Worm (Caenorhabditis elegans) whole organism, L4/young adult: ENCODE results near the gene fkh-7.
A peak's percentile ranks its signal among the peaks of the same experiment; 100 is the strongest.

ENCODE experiments used
- W03F9.2 ChIP-seq: fragments of 150-350 bp; optimal IDR thresholded peaks from 2 replicates; lab custom pipeline; 2014; ENCODE audit warnings: missing biosample characterization, missing genetic modification characterization
- dao-5 ChIP-seq: sonication (generic microtip); optimal IDR thresholded peaks from 2 replicates; lab custom pipeline; 2016; ENCODE audit warnings: missing genotype, missing genetic modification characterization, moderate library complexity, missing compliant biosample characterization
- him-1 ChIP-seq: sonication (generic microtip); optimal IDR thresholded peaks from 2 replicates; lab custom pipeline; 2016; ENCODE audit warnings: missing genotype, missing genetic modification reagents, missing genetic modification characterization, missing compliant biosample characterization

fkh-7 gene

DNA sequence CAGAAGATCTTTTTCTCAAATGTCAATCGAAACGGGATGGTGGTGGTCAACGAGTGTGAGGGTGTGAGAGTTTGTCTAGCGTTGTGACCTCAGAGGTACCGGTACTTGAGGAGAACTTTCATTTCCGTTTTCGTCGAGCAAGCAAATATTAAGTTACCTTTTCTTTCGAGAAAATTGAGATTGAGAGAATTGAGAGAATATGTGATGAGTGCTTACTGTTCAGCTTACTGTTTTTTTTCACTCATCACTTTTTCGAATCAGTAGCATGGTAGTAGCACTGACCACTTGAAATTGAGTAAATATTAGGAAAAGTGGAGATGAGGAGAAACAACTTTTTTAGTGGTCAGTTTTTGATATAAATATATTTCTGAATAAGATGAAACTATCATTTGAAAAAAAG lies 10.5 kb upstream of the fkh-7 start, which contains the start of gene T12E12.6:
TSS of gene T12E12.6 (minus strand) at position 101 of the 400 bp plus-strand sequence.
- no peak for TF ChIP-seq him-1
- TF ChIP-seq dao-5 (tag; lab: Kevin White, UChicago): no peak
- no peak for TF ChIP-seq W03F9.2 (tag; lab: Kevin White, UChicago)

DNA sequence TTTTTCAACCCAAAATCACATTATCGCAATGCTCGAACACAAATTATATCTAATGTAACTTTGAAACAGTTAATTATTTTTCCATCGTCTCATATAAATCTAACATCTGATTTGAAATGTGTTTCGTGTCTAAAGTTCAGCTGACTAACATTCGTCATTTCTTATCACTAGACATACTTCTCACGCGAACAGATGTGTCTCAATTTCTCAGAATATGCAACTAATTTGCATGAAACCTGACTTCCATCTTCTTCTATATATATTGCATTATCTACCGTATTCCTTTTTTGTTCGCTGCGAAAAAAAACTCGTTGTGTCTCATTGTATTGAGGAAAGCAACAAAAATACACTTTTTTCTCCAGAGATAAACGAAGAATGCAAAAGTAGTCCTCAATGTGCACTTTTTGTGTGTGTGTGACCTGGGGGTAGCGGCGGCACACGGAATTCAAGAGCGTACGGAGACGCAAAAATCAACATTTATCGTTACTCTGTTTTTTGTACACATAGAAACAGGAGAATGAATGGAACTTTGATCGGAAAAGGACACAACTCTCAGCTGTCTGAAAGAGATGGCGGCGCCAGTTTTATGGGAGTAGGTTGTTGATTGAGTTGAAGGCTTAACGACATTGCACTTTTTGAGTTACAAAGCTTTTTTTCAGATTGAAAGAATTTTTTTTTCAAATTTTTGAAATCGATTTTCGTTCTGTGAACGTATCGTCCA lies 3.7 kb upstream of the fkh-7 start:
- TF ChIP-seq dao-5 (tag; lab: Kevin White, UChicago) (no peak), W03F9.2 (tag; lab: Kevin White, UChicago) (no peak), him-1 (no peak)

- no peak for TF ChIP-seq him-1
- peak; percentile 4 for TF ChIP-seq W03F9.2 (tag; lab: Kevin White, UChicago)
- TF ChIP-seq dao-5 (tag; lab: Kevin White, UChicago): no peak
Measured at ce11 chrIV:5582267-5582666, 2.2 kb upstream of the fkh-7 start.

DNA sequence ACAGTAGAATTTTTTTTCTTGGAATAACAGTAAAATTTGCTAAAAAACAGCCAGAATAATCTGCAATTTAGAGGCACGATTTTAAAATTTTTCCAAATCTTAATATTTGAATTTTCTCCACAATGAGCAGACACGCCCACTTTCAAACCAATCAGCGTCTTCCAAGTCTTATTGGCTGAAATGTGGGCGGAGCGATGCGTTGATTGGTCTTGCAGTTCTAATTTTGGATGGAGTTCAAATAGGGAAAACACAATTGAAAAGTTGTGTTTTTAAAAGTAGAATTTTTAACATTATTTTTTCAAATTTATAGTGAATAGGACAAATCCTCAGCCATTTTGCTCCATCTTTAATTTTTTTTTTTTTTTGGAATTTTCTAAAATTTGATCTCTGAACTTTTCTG lies 1.7 kb upstream of the fkh-7 start:
- no peak for TF ChIP-seq dao-5 (tag; lab: Kevin White, UChicago)
- TF ChIP-seq W03F9.2 (tag; lab: Kevin White, UChicago): no peak
- no peak for TF ChIP-seq him-1

DNA sequence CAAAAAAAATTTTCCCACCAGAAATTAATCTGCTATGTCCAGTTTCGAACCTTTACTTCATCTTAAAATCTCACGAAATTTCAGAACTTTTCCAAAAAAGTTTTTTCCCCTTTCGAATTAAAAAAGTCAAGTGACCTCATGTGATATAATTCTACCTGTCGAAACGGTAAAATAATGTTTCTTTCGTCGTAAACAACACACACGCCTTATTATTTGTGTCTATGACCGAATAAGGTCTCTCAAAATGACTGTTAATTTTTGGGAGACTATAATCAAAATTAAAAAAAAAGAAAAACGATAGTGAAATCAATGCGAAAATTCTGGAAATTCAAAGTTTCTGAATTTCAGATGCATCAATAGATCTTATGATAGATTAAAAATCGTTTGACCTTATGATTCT lies 1.3 kb upstream of the fkh-7 start:
- TF ChIP-seq dao-5 (tag; lab: Kevin White, UChicago) (no peak), him-1 (no peak), W03F9.2 (tag; lab: Kevin White, UChicago) (no peak)

DNA sequence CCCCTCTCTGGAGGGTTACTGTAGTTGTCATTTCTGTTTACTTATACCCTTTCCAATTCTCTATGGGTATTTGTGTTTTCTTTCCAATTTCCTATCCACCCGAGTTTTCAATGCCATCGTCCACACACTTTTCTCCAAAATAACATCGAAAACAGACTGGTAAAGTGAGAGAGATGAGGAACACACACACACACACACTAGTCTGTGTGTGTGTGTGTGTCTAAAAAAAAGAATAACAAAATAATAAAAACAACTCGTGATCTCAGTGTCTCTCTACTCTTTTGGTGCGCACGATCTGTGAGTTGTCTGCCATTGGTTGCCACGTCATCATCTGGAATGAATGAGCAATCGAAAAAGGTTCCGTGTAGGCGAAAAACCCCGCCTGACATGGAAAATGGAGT lies 1.8 kb downstream of the fkh-7 start:
- TF ChIP-seq him-1 (no peak), W03F9.2 (tag; lab: Kevin White, UChicago) (no peak), dao-5 (tag; lab: Kevin White, UChicago) (no peak)

DNA sequence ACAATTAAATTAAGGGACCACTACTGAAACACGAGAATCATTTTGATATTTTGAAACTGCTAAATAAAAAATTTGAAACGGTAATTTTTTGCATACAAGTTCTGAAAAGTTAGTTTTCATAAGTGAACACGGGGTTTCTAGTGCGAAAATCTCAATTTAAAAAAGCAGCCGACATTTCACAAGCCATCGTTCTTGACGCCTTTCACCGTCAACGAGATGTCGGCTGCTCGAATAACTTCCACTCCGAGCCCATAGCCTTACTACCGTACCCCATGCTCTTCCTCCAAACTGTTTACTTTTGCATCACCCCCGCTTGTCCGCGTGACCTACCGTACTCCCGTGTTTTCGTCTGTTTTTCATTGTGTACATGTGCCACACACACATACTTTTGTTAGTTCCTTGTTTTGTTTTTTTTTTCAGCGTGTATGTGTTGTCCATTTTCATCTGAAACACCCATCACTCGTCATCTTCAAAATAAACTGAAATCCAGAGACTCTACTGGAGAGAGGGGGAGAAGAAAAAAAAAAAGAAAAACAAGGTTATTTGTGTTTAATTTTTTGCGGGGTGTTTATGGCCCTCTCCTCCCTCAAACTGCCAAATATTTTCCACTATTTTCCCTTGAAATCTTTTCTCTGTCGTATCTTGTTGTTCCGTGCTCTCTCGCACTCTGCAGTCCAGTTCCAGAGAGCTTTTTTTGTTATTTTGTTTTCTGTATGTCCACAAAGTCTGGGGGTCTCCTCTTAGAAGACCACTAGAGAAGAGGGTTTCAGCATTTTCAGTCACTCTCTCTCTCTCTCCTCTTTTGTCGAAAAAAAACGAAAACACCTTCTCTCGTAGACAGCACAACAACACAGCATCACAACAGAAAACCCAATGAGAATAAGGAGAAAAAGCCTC lies 3.7 kb downstream of the fkh-7 start:
- TF ChIP-seq dao-5 (tag; lab: Kevin White, UChicago): no peak
- TF ChIP-seq him-1: no peak
- no peak for TF ChIP-seq W03F9.2 (tag; lab: Kevin White, UChicago)

DNA sequence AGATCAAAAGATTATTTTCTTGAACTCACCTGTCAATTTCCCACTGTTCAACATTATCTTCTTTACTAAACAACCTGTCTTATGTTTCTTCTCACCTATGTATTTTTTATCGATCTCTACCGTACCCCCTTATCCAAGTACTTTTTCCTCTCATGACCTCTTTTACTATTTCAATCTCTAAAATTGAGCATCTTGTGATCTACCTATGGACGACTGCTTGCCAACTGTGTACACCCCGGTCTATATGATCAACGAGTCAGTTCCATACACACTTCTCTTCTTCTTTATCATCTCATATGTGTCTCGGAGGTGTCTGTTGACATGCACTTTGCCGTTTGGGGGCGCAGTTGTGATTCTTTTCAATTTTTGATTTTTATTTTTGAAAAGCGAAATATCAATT lies 5.6 kb downstream of the fkh-7 start:
- TF ChIP-seq W03F9.2 (tag; lab: Kevin White, UChicago) (no peak), him-1 (no peak), dao-5 (tag; lab: Kevin White, UChicago) (no peak)

DNA sequence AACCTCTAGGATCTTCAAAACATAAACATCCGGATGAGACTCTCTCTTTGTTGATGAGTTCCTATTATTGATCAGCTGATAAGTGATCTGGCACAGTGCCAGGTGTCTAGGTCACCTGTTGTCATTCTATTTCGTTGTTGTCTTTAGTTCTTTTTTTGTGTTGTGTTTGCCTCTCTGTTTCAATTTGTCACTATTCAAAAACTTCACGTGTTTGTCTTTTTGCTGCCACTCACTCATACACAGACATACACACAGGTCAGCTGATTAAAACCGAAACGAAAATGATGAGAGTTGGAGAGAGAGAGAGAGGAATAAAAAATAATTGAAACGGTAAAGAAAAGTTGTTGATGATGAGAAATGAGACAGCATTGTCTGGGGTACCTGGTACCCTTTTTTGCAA lies 6.7 kb downstream of the fkh-7 start:
- no peak for TF ChIP-seq dao-5 (tag; lab: Kevin White, UChicago)
- TF ChIP-seq W03F9.2 (tag; lab: Kevin White, UChicago): no peak
- no peak for TF ChIP-seq him-1

DNA sequence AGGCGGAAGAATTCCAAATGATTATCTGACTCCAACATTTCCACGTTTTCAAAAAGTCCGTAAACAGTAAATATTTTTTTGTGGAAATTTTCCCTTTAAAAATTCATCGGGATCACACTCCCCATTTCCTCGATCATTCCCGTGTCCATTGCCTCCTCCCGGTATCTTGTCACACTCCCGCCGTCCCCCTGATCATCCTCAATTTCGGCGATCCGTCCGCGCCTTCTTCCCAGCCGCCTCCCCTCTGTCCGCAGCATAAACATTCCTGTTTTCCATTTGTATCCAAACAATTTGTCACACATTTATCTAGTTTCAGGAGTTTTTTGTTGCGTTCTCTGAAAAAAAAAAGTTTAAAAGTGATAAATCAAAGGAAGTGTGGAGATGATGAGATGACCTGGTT lies 8.5 kb downstream of the fkh-7 start:
- no peak for TF ChIP-seq him-1

DNA sequence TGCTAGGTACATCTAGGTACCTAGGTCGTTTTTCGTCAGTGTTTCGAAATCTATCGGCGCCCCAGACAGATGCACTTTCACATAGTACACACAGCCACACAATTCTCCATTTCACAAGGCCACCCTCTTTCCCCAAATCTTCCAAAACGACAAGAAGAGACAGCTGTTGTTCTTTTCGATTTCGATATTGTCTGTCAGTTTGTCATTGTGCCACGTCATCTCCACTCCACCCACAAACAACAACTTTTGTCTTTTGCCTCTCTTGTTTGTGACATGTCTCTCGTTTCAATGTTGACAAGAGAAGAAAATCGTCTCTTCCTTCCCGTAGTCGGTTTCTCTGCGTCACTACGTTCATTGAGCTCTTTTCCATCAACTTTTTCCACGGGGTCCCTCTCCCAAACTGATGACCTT lies 9.3 kb downstream of the fkh-7 start:
- TF ChIP-seq dao-5 (tag; lab: Kevin White, UChicago) (no peak), him-1 (no peak), W03F9.2 (tag; lab: Kevin White, UChicago) (no peak)

- no peak for TF ChIP-seq W03F9.2 (tag; lab: Kevin White, UChicago)
Measured at ce11 chrIV:5595567-5595966, 11.1 kb downstream of the fkh-7 start.

ce11 chrIV:5598515-5599132 lies 14.1 kb downstream of the fkh-7 start:
- TF ChIP-seq W03F9.2 (tag; lab: Kevin White, UChicago): no peak
- no peak for TF ChIP-seq him-1
- TF ChIP-seq dao-5 (tag; lab: Kevin White, UChicago): no peak

ce11 chrIV:5600316-5600715 lies 15.8 kb downstream of the fkh-7 start:
- TF ChIP-seq him-1 (no peak), W03F9.2 (tag; lab: Kevin White, UChicago) (no peak), dao-5 (tag; lab: Kevin White, UChicago) (no peak)
